Fruit fly (Drosophila melanogaster): ENCODE measurements around the gene CG11444.

Gene CG11444

DNA sequence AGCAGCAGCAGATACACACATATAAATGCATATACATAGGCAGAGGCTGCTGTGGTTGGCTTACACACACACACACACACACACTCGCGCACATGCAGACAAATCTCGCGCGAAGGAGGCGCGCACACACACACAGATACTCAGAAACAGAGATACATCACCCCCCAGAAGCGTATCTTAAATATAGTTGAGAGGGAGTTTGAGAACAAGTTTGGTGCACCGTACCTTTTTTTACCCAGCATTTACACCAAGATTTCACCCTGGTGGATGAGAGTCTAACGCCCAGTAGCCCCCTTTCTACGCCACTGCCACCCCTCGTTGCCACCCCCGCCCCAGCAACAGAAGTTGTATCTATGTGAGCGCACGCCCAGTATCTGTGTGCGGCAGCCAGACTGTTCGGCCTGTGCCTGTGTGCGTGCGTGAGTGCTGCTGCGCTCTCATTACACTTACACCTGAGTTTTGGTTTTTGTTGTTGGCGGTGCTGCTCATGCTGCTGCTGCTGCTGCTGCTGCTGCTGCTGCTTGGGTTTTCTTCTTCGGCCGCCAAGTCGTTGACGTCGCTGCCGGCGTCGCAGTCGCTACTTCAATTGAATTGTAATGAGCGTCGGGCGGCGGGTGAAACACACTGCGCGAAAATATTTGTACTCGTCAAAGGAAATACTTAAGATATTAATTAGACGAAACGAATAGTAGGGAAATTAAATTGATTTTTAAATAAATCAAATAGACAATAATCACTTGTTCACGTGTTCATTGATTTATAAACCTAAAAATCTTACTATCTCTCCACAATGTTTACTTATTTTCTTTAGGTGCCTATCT, 36.0 kb upstream of the CG11444 start (continued):
- TF ChIP-seq scrt (GFP tag; optimal IDR thresholded peaks at IDR 0.05) (peak; percentile 63), CG1603 (tag; optimal IDR thresholded peaks at IDR 0.05) (peak; percentile 97), gem (tag; optimal IDR thresholded peaks at IDR 0.05) (peak; percentile 88), tin (GFP tag; optimal IDR thresholded peaks at IDR 0.05) (peak; percentile 79), vfl (GFP tag; optimal IDR thresholded peaks at IDR 0.05) (peak; percentile 5), CG8924 (tag; optimal IDR thresholded peaks at IDR 0.05) (peak; percentile 77), Sox102F (GFP tag; optimal IDR thresholded peaks at IDR 0.05) (peak; percentile 77), CG7372 (GFP tag; IDR thresholded peaks at IDR 0.05) (peak; percentile 84), pfk (GFP tag; optimal IDR thresholded peaks at IDR 0.05) (no peak), CG2202 (tag; optimal IDR thresholded peaks at IDR 0.05) (peak; percentile 50), Bdp1 (GFP tag; optimal IDR thresholded peaks at IDR 0.05) (no peak), CTCF (GFP tag; optimal IDR thresholded peaks at IDR 0.05) (no peak), CG14441 (GFP tag; IDR thresholded peaks at IDR 0.05) (peak; percentile 92), Dip3 (GFP tag; optimal IDR thresholded peaks at IDR 0.05) (no peak), CG15696 (tag; optimal IDR thresholded peaks at IDR 0.05) (peak; percentile 76), inv (GFP tag; IDR thresholded peaks at IDR 0.05; ENCODE audit: partially characterized antibody) (no peak), CG10565 (GFP tag; optimal IDR thresholded peaks at IDR 0.05) (no peak), Doc2 (GFP tag; IDR thresholded peaks at IDR 0.05) (peak; percentile 69; the same call in 1 of the 2 replicates), Dref (GFP tag; IDR thresholded peaks at IDR 0.05) (no peak), Jarid2 (GFP tag; optimal IDR thresholded peaks at IDR 0.05) (peak; percentile 72), CG3407 (GFP tag; optimal IDR thresholded peaks at IDR 0.05) (peak; percentile 67), dpn (GFP tag; optimal IDR thresholded peaks at IDR 0.05) (peak in 1 of 2 experiments; percentile 90), sima (GFP tag; optimal IDR thresholded peaks at IDR 0.05) (no peak), Pdp1 (GFP tag; optimal IDR thresholded peaks at IDR 0.05) (peak; percentile 17 to 54), Gsc (GFP tag; IDR thresholded peaks at IDR 0.05) (peak; percentile 83), MBD-R2 (GFP tag; IDR thresholded peaks at IDR 0.05) (peak; percentile 74), CG16813 (GFP tag; IDR thresholded peaks at IDR 0.05; ENCODE audit: partially characterized antibody) (no peak), ems (GFP tag; optimal IDR thresholded peaks at IDR 0.05) (peak; percentile 8), fu2 (GFP tag; optimal IDR thresholded peaks at IDR 0.05) (peak; percentile 23), Hr39 (optimal IDR thresholded peaks at IDR 0.05) (no peak), CG13424 (tag; optimal IDR thresholded peaks at IDR 0.05) (peak; percentile 81), H2.0 (GFP tag; IDR thresholded peaks at IDR 0.05) (peak; percentile 95), CG15011 (GFP tag; optimal IDR thresholded peaks at IDR 0.05) (peak; percentile 50), so (GFP tag; IDR thresholded peaks at IDR 0.05) (peak; percentile 85), CG14860 (GFP tag; IDR thresholded peaks at IDR 0.05; ENCODE audit: partially characterized antibody) (no peak), CG16863 (GFP tag; optimal IDR thresholded peaks at IDR 0.05) (peak; percentile 51), CG17385 (GFP tag; optimal IDR thresholded peaks at IDR 0.05) (peak; percentile 68), GATAe (GFP tag; conservative IDR thresholded peaks at IDR 0.05) (0 out of 2 replicates have a peak, but pooled peaks have one; percentile 32), exex (tag; optimal IDR thresholded peaks at IDR 0.05) (no peak), Chrac-16 (GFP tag; optimal IDR thresholded peaks at IDR 0.05) (peak; percentile 89), CG34376 (GFP tag; optimal IDR thresholded peaks at IDR 0.05) (no peak), Spps (tag; optimal IDR thresholded peaks at IDR 0.05) (peak; percentile 41), bbx (GFP tag; IDR thresholded peaks at IDR 0.05; ENCODE audit: partially characterized antibody) (no peak), CG9797 (GFP tag; optimal IDR thresholded peaks at IDR 0.05) (peak; percentile 8), lbe (GFP tag; optimal IDR thresholded peaks at IDR 0.05) (no peak), h (optimal IDR thresholded peaks at IDR 0.05) (no peak), CG31441 (GFP tag; IDR thresholded peaks at IDR 0.05) (peak; percentile 60), nau (GFP tag; optimal IDR thresholded peaks at IDR 0.05) (peak; percentile 68), CG17328 (GFP tag; IDR thresholded peaks at IDR 0.05) (peak; percentile 97), cas (GFP tag; IDR thresholded peaks at IDR 0.05) (peak; percentile 47; the same call in 1 of the 2 replicates)

Measured in whole organism, embryonic.